Worm (Caenorhabditis elegans) whole organism, mixed stage, embryonic: ENCODE data around the gene F54C9.14.

ENCODE experiments used
- M03D4.4 ChIP-seq: sonication (generic microtip); optimal IDR thresholded peaks from 2 replicates; lab custom pipeline; 2017; ENCODE audit warnings: mild to moderate bottlenecking, missing genetic modification characterization, missing compliant biosample characterization
- bed-3 ChIP-seq: fragments of 200-800 bp; sonication (Bioruptor generic); optimal IDR thresholded peaks from 3 replicates; lab custom pipeline; 2018; ENCODE audit warnings: mild to moderate bottlenecking, missing genetic modification characterization, moderate library complexity, missing compliant biosample characterization
- blmp-1 ChIP-seq: fragments of 150-350 bp; optimal IDR thresholded peaks from 2 replicates; lab custom pipeline; 2014; ENCODE audit warnings: missing biosample characterization, missing genetic modification characterization
- ceh-39 ChIP-seq: fragments of 150-350 bp; optimal IDR thresholded peaks from 2 replicates; lab custom pipeline; 2014; ENCODE audit warnings: missing biosample characterization, missing genetic modification characterization
- ceh-43 ChIP-seq: fragments of 200-800 bp; sonication (Bioruptor generic); optimal IDR thresholded peaks from 2 replicates; lab custom pipeline; 2018; ENCODE audit warnings: mild to moderate bottlenecking, missing genetic modification characterization, moderate library complexity, missing compliant biosample characterization
- ceh-83 ChIP-seq: fragments of 200-800 bp; sonication (Bioruptor generic); optimal IDR thresholded peaks from 2 replicates; lab custom pipeline; 2018; ENCODE audit warnings: mild to moderate bottlenecking, missing genetic modification characterization, missing compliant biosample characterization
- ces-1 ChIP-seq: fragments of 150-350 bp; optimal IDR thresholded peaks from 2 replicates; lab custom pipeline; 2014; ENCODE audit warnings: missing biosample characterization, missing genetic modification reagents, missing genetic modification characterization
- cnd-1 ChIP-seq: fragments of 200-800 bp; sonication (Bioruptor generic); optimal IDR thresholded peaks from 2 replicates; lab custom pipeline; 2018; ENCODE audit warnings: mild to moderate bottlenecking, missing genetic modification characterization, missing compliant biosample characterization
- drap-1 ChIP-seq: fragments of 200-800 bp; sonication (Bioruptor generic); optimal IDR thresholded peaks from 3 replicates; lab custom pipeline; 2018; ENCODE audit warnings: mild to moderate bottlenecking, missing genetic modification characterization, missing compliant biosample characterization
- elt-3 ChIP-seq: fragments of 150-350 bp; optimal IDR thresholded peaks from 2 replicates; lab custom pipeline; 2014; ENCODE audit warnings: missing biosample characterization, missing genetic modification characterization
- flh-1 ChIP-seq: fragments of 200-800 bp; sonication (Bioruptor generic); optimal IDR thresholded peaks from 2 replicates; lab custom pipeline; 2018; ENCODE audit warnings: mild to moderate bottlenecking, missing genetic modification characterization, moderate library complexity, missing compliant biosample characterization
- ham-2 ChIP-seq: fragments of 200-800 bp; sonication (Bioruptor generic); optimal IDR thresholded peaks from 2 replicates; lab custom pipeline; 2018; ENCODE audit warnings: mild to moderate bottlenecking, missing genetic modification characterization, missing compliant biosample characterization
- hlh-1 ChIP-seq: fragments of 150-350 bp; optimal IDR thresholded peaks from 2 replicates; lab custom pipeline; 2014; ENCODE audit warnings: missing biosample characterization, missing genetic modification reagents, missing genetic modification characterization
- lin-13 ChIP-seq: fragments of 150-350 bp; optimal IDR thresholded peaks from 2 replicates; lab custom pipeline; 2014; ENCODE audit warnings: missing biosample characterization, missing genetic modification characterization
- lin-32 ChIP-seq: fragments of 200-800 bp; sonication (Bioruptor generic); optimal IDR thresholded peaks from 2 replicates; lab custom pipeline; 2018; ENCODE audit warnings: mild to moderate bottlenecking, missing genetic modification characterization, missing compliant biosample characterization
- lsy-2 ChIP-seq: fragments of 150-350 bp; optimal IDR thresholded peaks from 2 replicates; lab custom pipeline; 2014; ENCODE audit warnings: missing biosample characterization, missing genetic modification characterization
- mab-5 ChIP-seq: fragments of 150-350 bp; optimal IDR thresholded peaks from 2 replicates; lab custom pipeline; 2014; ENCODE audit warnings: missing biosample characterization, missing genetic modification characterization
- mep-1 ChIP-seq: fragments of 150-350 bp; optimal IDR thresholded peaks from 2 replicates; lab custom pipeline; 2017; ENCODE audit warnings: missing biosample characterization, missing genetic modification reagents, missing genetic modification characterization, inconsistent platforms
- mls-2 ChIP-seq: sonication (generic microtip); optimal IDR thresholded peaks from 2 replicates; lab custom pipeline; 2016; ENCODE audit warnings: mild to moderate bottlenecking, missing genetic modification characterization, moderate library complexity, missing compliant biosample characterization
- nhr-12 ChIP-seq: fragments of 150-350 bp; optimal IDR thresholded peaks from 2 replicates; lab custom pipeline; 2014; ENCODE audit warnings: missing biosample characterization, missing genetic modification characterization
- nhr-2 ChIP-seq: fragments of 150-350 bp; optimal IDR thresholded peaks from 2 replicates; lab custom pipeline; 2014; ENCODE audit warnings: missing biosample characterization, missing genetic modification characterization
- nhr-237 ChIP-seq: fragments of 150-350 bp; optimal IDR thresholded peaks from 2 replicates; lab custom pipeline; 2014; ENCODE audit warnings: missing biosample characterization, missing genetic modification characterization
- nhr-28 ChIP-seq: fragments of 150-350 bp; optimal IDR thresholded peaks from 2 replicates; lab custom pipeline; 2014; ENCODE audit warnings: missing biosample characterization, missing genetic modification characterization
- nhr-76 ChIP-seq: sonication (generic microtip); optimal IDR thresholded peaks from 2 replicates; lab custom pipeline; 2017; ENCODE audit warnings: missing biosample characterization, missing genetic modification characterization
- pha-4 ChIP-seq: fragments of 150-350 bp; optimal IDR thresholded peaks from 2 replicates; lab custom pipeline; 2018; ENCODE audit warnings: missing biosample characterization, missing genetic modification reagents, missing genetic modification characterization
- sem-2 ChIP-seq: fragments of 200-800 bp; sonication (Bioruptor generic); optimal IDR thresholded peaks from 2 replicates; lab custom pipeline; 2018; ENCODE audit warnings: mild to moderate bottlenecking, missing genetic modification characterization, missing compliant biosample characterization
- snpc-4 ChIP-seq: fragments of 150-350 bp; optimal IDR thresholded peaks from 2 replicates; lab custom pipeline; 2014; ENCODE audit warnings: missing biosample characterization, missing genetic modification characterization
- sptf-1 ChIP-seq: sonication (generic microtip); optimal IDR thresholded peaks from 2 replicates; lab custom pipeline; 2017; ENCODE audit warnings: mild to moderate bottlenecking, missing genetic modification characterization, moderate library complexity, missing compliant biosample characterization
- tbx-8 ChIP-seq: fragments of 200-800 bp; sonication (Bioruptor generic); optimal IDR thresholded peaks from 2 replicates; lab custom pipeline; 2018; ENCODE audit warnings: mild to moderate bottlenecking, missing genetic modification characterization, moderate library complexity, missing compliant biosample characterization
- unc-120 ChIP-seq: sonication (generic microtip); optimal IDR thresholded peaks from 2 replicates; lab custom pipeline; 2017; ENCODE audit warnings: missing genetic modification characterization, missing compliant biosample characterization; ENCODE audit not compliant: poor library complexity, severe bottlenecking
- unc-39 ChIP-seq: fragments of 150-350 bp; optimal IDR thresholded peaks from 2 replicates; lab custom pipeline; 2014; ENCODE audit warnings: missing biosample characterization, missing genetic modification characterization
- unc-62 ChIP-seq: fragments of 150-350 bp; optimal IDR thresholded peaks from 2 replicates; lab custom pipeline; 2014; ENCODE audit warnings: missing biosample characterization, missing genetic modification reagents, missing genetic modification characterization
- zip-8 ChIP-seq: fragments of 150-350 bp; optimal IDR thresholded peaks from 2 replicates; lab custom pipeline; 2014; ENCODE audit warnings: missing biosample characterization, missing genetic modification characterization
- ztf-11 ChIP-seq: fragments of 150-350 bp; optimal IDR thresholded peaks from 2 replicates; lab custom pipeline; 2014; ENCODE audit warnings: missing biosample characterization, missing genetic modification characterization

F54C9.14 gene

DNA sequence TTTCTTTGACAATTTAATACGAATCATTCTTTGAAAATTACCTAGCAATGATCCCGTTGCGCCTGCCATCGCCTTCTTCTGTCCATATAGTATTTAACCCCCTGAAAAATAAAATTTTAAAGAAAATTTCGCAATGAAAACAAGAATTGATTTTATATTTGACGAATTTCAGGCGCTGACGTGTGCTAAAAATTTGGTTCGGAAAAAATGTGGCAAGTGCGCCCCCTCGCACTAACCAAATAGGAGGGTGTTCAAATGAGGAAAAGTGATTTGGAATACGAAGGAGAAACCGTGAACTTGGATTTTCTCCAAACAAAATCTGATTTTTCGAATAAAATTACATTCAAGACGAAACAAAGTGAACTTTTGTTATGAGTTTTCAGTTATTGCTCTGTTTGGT is 3.9 kb downstream of the F54C9.14 start, which contains the start of gene stc-1:
TSS of gene stc-1 (minus strand) at position 101 of the 400 bp plus-strand sequence.
- no peak for TF ChIP-seq mls-2
- no peak for TF ChIP-seq ceh-83 (GFP tag; lab: Kevin White, UChicago)
- TF ChIP-seq hlh-1 (tag; lab: Kevin White, UChicago): no peak
- TF ChIP-seq nhr-12 (tag; lab: Kevin White, UChicago): no peak
- peak; percentile 65 for TF ChIP-seq lsy-2 (tag; lab: Kevin White, UChicago)
- TF ChIP-seq nhr-2 (tag; lab: Kevin White, UChicago): no peak
- TF ChIP-seq sptf-1 (tag; lab: Kevin White, UChicago): no peak
- peak; percentile 10 for TF ChIP-seq ces-1 (GFP tag; lab: Kevin White, UChicago)
- TF ChIP-seq lin-13 (tag; lab: Kevin White, UChicago): no peak
- peak; percentile 28 for TF ChIP-seq unc-120 (tag; lab: Kevin White, UChicago)
- no peak for TF ChIP-seq sem-2 (GFP tag; lab: Kevin White, UChicago)
- no peak for TF ChIP-seq ceh-43 (GFP tag; lab: Kevin White, UChicago)
- no peak for TF ChIP-seq flh-1 (GFP tag; lab: Kevin White, UChicago)
- no peak for TF ChIP-seq nhr-28 (tag; lab: Kevin White, UChicago)
- no peak for TF ChIP-seq ham-2 (GFP tag; lab: Kevin White, UChicago)
- TF ChIP-seq mab-5: no peak
- TF ChIP-seq ceh-39 (tag; lab: Kevin White, UChicago): no peak
- TF ChIP-seq nhr-237 (tag; lab: Kevin White, UChicago): no peak
- TF ChIP-seq ztf-11 (tag; lab: Kevin White, UChicago): no peak
- no peak for TF ChIP-seq lin-32
- no peak for TF ChIP-seq pha-4 (tag; lab: Kevin White, UChicago)
- TF ChIP-seq blmp-1 (tag; lab: Kevin White, UChicago): no peak
- TF ChIP-seq tbx-8 (GFP tag; lab: Kevin White, UChicago): no peak
- TF ChIP-seq nhr-76 (tag; lab: Kevin White, UChicago): no peak
- no peak for TF ChIP-seq elt-3
- TF ChIP-seq bed-3 (GFP tag; lab: Kevin White, UChicago): no peak
- TF ChIP-seq unc-62 (GFP tag; lab: Kevin White, UChicago): no peak
- peak; percentile 10 for TF ChIP-seq mep-1
- no peak for TF ChIP-seq zip-8 (tag; lab: Kevin White, UChicago)
- TF ChIP-seq drap-1 (GFP tag; lab: Kevin White, UChicago): no peak
- TF ChIP-seq unc-39 (tag; lab: Kevin White, UChicago): no peak
- TF ChIP-seq snpc-4 (tag; lab: Kevin White, UChicago): no peak
- TF ChIP-seq cnd-1 (tag; lab: Kevin White, UChicago): no peak

DNA sequence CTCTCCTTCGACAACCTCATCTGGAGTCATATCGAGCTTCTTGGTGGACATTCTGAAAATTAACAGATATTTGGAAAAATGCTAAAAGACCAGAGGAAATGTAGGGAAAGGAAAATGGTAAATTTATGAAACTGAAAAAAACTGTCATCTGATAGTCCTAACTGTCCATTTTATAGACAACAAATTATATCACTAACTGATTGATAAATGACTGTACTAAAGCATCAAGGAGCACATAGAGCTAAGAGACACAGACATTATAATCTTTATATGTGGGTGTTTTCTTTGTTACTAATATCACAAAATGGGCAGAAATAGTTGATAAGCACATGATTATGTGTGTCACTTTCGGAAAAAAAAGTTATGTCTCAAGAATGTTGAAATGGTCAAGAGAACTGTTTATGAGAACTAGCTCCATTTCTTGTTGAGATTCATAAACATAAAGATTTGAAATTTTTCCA is 4.7 kb downstream of the F54C9.14 start, which contains the start of gene F54C9.3:
TSS of gene F54C9.3 (minus strand) at position 51 of the 461 bp plus-strand sequence.
- TF ChIP-seq unc-39 (tag; lab: Kevin White, UChicago): no peak
- TF ChIP-seq ceh-39 (tag; lab: Kevin White, UChicago): no peak
- TF ChIP-seq unc-62 (GFP tag; lab: Kevin White, UChicago): no peak
- TF ChIP-seq mep-1: no peak
- TF ChIP-seq lin-32: no peak
- TF ChIP-seq nhr-76 (tag; lab: Kevin White, UChicago): no peak
- TF ChIP-seq drap-1 (GFP tag; lab: Kevin White, UChicago): no peak
- TF ChIP-seq mab-5: no peak
- TF ChIP-seq flh-1 (GFP tag; lab: Kevin White, UChicago): no peak
- no peak for TF ChIP-seq mls-2
- no peak for TF ChIP-seq nhr-12 (tag; lab: Kevin White, UChicago)
- no peak for TF ChIP-seq M03D4.4
- no peak for TF ChIP-seq pha-4 (tag; lab: Kevin White, UChicago)
- no peak for TF ChIP-seq ztf-11 (tag; lab: Kevin White, UChicago)
- TF ChIP-seq nhr-28 (tag; lab: Kevin White, UChicago): no peak
- TF ChIP-seq sptf-1 (tag; lab: Kevin White, UChicago): no peak
- no peak for TF ChIP-seq ces-1 (GFP tag; lab: Kevin White, UChicago)

DNA sequence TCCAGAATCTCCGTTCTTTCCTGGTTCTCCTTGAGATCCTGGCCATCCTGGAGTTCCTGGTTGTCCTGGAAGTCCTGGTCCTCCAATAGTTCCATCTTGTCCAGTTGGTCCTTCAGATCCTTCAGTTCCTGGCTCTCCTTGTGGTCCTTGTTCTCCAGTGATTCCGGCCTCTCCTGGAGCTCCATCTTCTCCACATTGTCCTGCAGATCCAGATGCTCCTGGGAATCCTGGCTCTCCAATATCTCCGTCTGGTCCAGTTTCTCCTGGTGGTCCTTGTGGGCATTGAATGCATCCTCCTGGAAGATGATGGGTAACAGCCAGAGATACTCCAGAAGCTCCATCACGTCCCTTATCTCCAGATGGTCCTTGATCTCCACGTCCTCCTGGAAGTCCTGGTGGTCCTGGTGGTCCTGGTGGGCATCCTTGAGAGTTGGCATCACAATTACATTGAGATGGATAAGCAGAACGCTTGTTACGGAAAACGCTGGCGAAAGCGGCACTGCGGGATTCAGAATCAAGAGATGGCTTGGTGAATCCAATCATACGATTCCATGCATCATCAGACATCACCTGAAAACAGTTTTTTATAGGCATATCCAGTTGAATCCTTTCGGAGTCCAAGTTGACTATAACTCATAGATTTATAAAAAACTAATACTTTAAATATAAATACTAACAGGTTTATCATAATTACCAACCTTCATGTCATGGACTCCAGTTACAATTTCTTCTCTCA is 6.3 kb downstream of the F54C9.14 start:
- TF ChIP-seq pha-4 (tag; lab: Kevin White, UChicago) (no peak), unc-39 (tag; lab: Kevin White, UChicago) (no peak), blmp-1 (tag; lab: Kevin White, UChicago) (no peak), unc-120 (tag; lab: Kevin White, UChicago) (no peak), lin-13 (tag; lab: Kevin White, UChicago) (no peak), bed-3 (GFP tag; lab: Kevin White, UChicago) (no peak), mab-5 (no peak), snpc-4 (tag; lab: Kevin White, UChicago) (no peak), ztf-11 (tag; lab: Kevin White, UChicago) (no peak)
- TF ChIP-seq, all 35 proteins: peak for 0
